Fruit fly (Drosophila melanogaster): ENCODE data around the gene CG12236.

Gene CG12236

dm6 chrX:5891666-5892444 is 16.1 kb upstream of the CG12236 start (continued):
- no peak for TF ChIP-seq jigr1 (GFP tag; IDR thresholded peaks at IDR 0.05)
- no peak for TF ChIP-seq hth (optimal IDR thresholded peaks at IDR 0.05)
- TF ChIP-seq Abd-B (GFP tag; optimal IDR thresholded peaks at IDR 0.05): no peak
- TF ChIP-seq danr (GFP tag; IDR thresholded peaks at IDR 0.05): no peak
- TF ChIP-seq HmgZ (tag; optimal IDR thresholded peaks at IDR 0.05): peak; percentile 59
- TF ChIP-seq Pdp1 (GFP tag; optimal IDR thresholded peaks at IDR 0.05): peak in 1 of 2 experiments; percentile 36
- peak; percentile 7 for TF ChIP-seq Max (GFP tag; optimal IDR thresholded peaks at IDR 0.05)
- TF ChIP-seq z (GFP tag; IDR thresholded peaks at IDR 0.05): no peak
- TF ChIP-seq CG16813 (GFP tag; IDR thresholded peaks at IDR 0.05; ENCODE audit: partially characterized antibody): no peak
- no peak for TF ChIP-seq CG10654 (GFP tag; optimal IDR thresholded peaks at IDR 0.05)
- no peak for TF ChIP-seq CG42726 (GFP tag; IDR thresholded peaks at IDR 0.05; ENCODE audit: partially characterized antibody)
- peak; percentile 61 for TF ChIP-seq ranshi (GFP tag; IDR thresholded peaks at IDR 0.05)
- TF ChIP-seq CG13424 (tag; optimal IDR thresholded peaks at IDR 0.05): no peak
- TF ChIP-seq lmd (GFP tag; IDR thresholded peaks at IDR 0.05): peak; percentile 48; the same call in 1 of the 2 replicates
- TF ChIP-seq CG6683 (GFP tag; optimal IDR thresholded peaks at IDR 0.05): no peak
- TF ChIP-seq PHDP (tag; optimal IDR thresholded peaks at IDR 0.05): peak; percentile 45
- no peak for TF ChIP-seq Ptx1 (GFP tag; IDR thresholded peaks at IDR 0.05)
- peak; percentile 10 for TF ChIP-seq exex (tag; optimal IDR thresholded peaks at IDR 0.05)
- peak; percentile 47 for TF ChIP-seq maf-S (GFP tag; optimal IDR thresholded peaks at IDR 0.05)
- TF ChIP-seq Rx (GFP tag; IDR thresholded peaks at IDR 0.05): no peak; the same call in 1 of the 2 replicates
- TF ChIP-seq Chrac-16 (GFP tag; optimal IDR thresholded peaks at IDR 0.05): peak; percentile 17
- TF ChIP-seq ken (GFP tag; IDR thresholded peaks at IDR 0.05): peak; percentile 45; the same call in 1 of the 3 replicates
- TF ChIP-seq Bteb2 (GFP tag; optimal IDR thresholded peaks at IDR 0.05): peak; percentile 20
- TF ChIP-seq nmo (GFP tag; optimal IDR thresholded peaks at IDR 0.05): peak; percentile 28
- peak; percentile 39; the same call in 1 of the 2 replicates for TF ChIP-seq CG17328 (GFP tag; IDR thresholded peaks at IDR 0.05)
- peak; percentile 23 for TF ChIP-seq Hr3 (GFP tag; optimal IDR thresholded peaks at IDR 0.05)
- TF ChIP-seq CG18619 (GFP tag; optimal IDR thresholded peaks at IDR 0.05): peak; percentile 57
- TF ChIP-seq Sry-δ (GFP tag; optimal IDR thresholded peaks at IDR 0.05): no peak
- no peak for TF ChIP-seq BtbVII (GFP tag; optimal IDR thresholded peaks at IDR 0.05)
- TF ChIP-seq sd (tag; optimal IDR thresholded peaks at IDR 0.05): no peak
- TF ChIP-seq sqz (GFP tag; optimal IDR thresholded peaks at IDR 0.05): peak; percentile 13
- TF ChIP-seq ewg (GFP tag; optimal IDR thresholded peaks at IDR 0.05): no peak
- TF ChIP-seq ab (GFP tag; optimal IDR thresholded peaks at IDR 0.05): no peak
- no peak for TF ChIP-seq CTCF (GFP tag; optimal IDR thresholded peaks at IDR 0.05)
- TF ChIP-seq Drgx (GFP tag; IDR thresholded peaks at IDR 0.05): peak; percentile 52
- TF ChIP-seq Dip3 (GFP tag; optimal IDR thresholded peaks at IDR 0.05): peak; percentile 75
- TF ChIP-seq fd96Cb (tag; optimal IDR thresholded peaks at IDR 0.05): peak; percentile 11
- no peak for TF ChIP-seq wek (GFP tag; optimal IDR thresholded peaks at IDR 0.05)
- no peak for TF ChIP-seq gsb (GFP tag; IDR thresholded peaks at IDR 0.05)
- no peak for TF ChIP-seq scrt (GFP tag; optimal IDR thresholded peaks at IDR 0.05)
- no peak for TF ChIP-seq chinmo (GFP tag; IDR thresholded peaks at IDR 0.05; ENCODE audit: partially characterized antibody)
- 0 out of 2 replicates have a peak, but pooled peaks have one; percentile 29 for TF ChIP-seq ttk (GFP tag; IDR thresholded peaks at IDR 0.05)
- no peak for TF ChIP-seq HLH4C (GFP tag; IDR thresholded peaks at IDR 0.05; ENCODE audit: partially characterized antibody)
- TF ChIP-seq CG7963 (GFP tag; IDR thresholded peaks at IDR 0.05; ENCODE audit: partially characterized antibody): no peak
- TF ChIP-seq CG4730 (GFP tag; IDR thresholded peaks at IDR 0.05): no peak
- 0 out of 2 replicates have a peak, but pooled peaks have one; percentile 19 for TF ChIP-seq seq (GFP tag; IDR thresholded peaks at IDR 0.05)
- peak; percentile 38 for TF ChIP-seq CG1603 (tag; optimal IDR thresholded peaks at IDR 0.05)
- TF ChIP-seq Rfx (GFP tag; IDR thresholded peaks at IDR 0.05): peak; percentile 60
- TF ChIP-seq CG10209 (GFP tag; optimal IDR thresholded peaks at IDR 0.05): no peak
- TF ChIP-seq CG1529 (GFP tag; optimal IDR thresholded peaks at IDR 0.05): no peak

Data from whole organism, embryonic.